Worm (Caenorhabditis elegans): ENCODE measurements around the gene R52.6.

ce11 chrII:2090605-2091004 lies 22.2 kb downstream of the R52.6 start, which contains the start of gene trpl-5:
- TF ChIP-seq lsy-27 (tag; optimal IDR thresholded peaks at IDR 0.05; ENCODE audit: borderline replicate concordance, insufficient read depth) = no peak
- TF ChIP-seq ekl-4 (GFP tag; IDR thresholded peaks at IDR 0.05) = no peak
- TF ChIP-seq ztf-28 (GFP tag; IDR thresholded peaks at IDR 0.05) = no peak
- TF ChIP-seq dpl-1 (GFP tag; optimal IDR thresholded peaks at IDR 0.05) = no peak
